Worm (Caenorhabditis elegans) whole organism, L2 larva: ENCODE measurements around the gene old-1.

Experiments used
- egl-27 ChIP-seq: sonication (generic microtip); optimal IDR thresholded peaks from 3 replicates; lab custom pipeline; 2017; ENCODE audit warnings: missing biosample characterization, missing genetic modification reagents, missing genetic modification characterization
- fos-1 ChIP-seq: fragments of 150-350 bp; optimal IDR thresholded peaks from 2 replicates; lab custom pipeline; 2014; ENCODE audit warnings: missing biosample characterization, missing genetic modification characterization
- lsy-2 ChIP-seq, 2 experiments: fragments of 150-350 bp in 1 of 2; sonication (generic microtip) in 1 of 2; optimal IDR thresholded peaks; 2 replicates each; lab custom pipeline; 2014 to 2017; ENCODE audit warnings: missing biosample characterization in 2 of 2, missing genetic modification characterization in 2 of 2
- mdl-1 ChIP-seq, 2 experiments: fragments of 150-350 bp in 1 of 2; sonication (generic microtip) in 1 of 2; optimal IDR thresholded peaks; 2 replicates each; lab custom pipeline; 2017; ENCODE audit warnings: missing biosample characterization in 2 of 2, missing genetic modification characterization in 2 of 2
- nhr-77 ChIP-seq: fragments of 150-350 bp; optimal IDR thresholded peaks from 2 replicates; lab custom pipeline; 2014; ENCODE audit warnings: missing biosample characterization, missing genetic modification characterization
- snpc-4 ChIP-seq: fragments of 150-350 bp; optimal IDR thresholded peaks from 2 replicates; lab custom pipeline; 2014; ENCODE audit warnings: missing biosample characterization, missing genetic modification characterization
- unc-39 ChIP-seq: fragments of 150-350 bp; optimal IDR thresholded peaks from 2 replicates; lab custom pipeline; 2014; ENCODE audit warnings: missing biosample characterization, missing genetic modification characterization
- unc-62 ChIP-seq: fragments of 150-350 bp; optimal IDR thresholded peaks from 2 replicates; lab custom pipeline; 2014; ENCODE audit warnings: missing biosample characterization, missing genetic modification reagents, missing genetic modification characterization
- zag-1 ChIP-seq: fragments of 150-350 bp; optimal IDR thresholded peaks from 2 replicates; lab custom pipeline; 2014; ENCODE audit warnings: missing biosample characterization, missing genetic modification characterization

DNA sequence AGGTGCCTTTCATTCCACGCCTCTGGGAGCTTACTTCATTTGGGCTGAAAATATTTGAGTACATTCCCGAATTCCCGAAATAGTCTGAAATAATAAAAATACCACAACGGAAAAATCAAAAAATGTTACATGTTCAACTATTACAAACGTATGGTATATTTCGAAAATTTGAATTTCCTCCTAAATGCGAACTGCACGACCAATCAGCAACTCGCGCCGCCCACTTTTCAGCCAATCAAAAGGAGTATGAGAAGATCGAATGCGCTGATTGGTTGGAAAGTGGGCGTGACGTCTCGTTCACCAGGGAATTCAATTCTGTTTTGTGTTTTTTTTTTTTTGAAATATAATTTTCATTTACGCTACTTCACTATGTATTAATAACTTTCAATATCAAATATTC is at the start of gene old-1:
- no peak for TF ChIP-seq lsy-2 (tag; optimal IDR thresholded peaks at IDR 0.05; lab: Kevin White, UChicago)
- no peak for TF ChIP-seq snpc-4
- no peak for TF ChIP-seq egl-27 (tag; lab: Kevin White, UChicago)
- TF ChIP-seq fos-1: no peak
- no peak for TF ChIP-seq nhr-77 (tag; lab: Kevin White, UChicago)
- no peak for TF ChIP-seq zag-1 (tag; lab: Kevin White, UChicago)
- no peak for TF ChIP-seq unc-62
- no peak for TF ChIP-seq mdl-1 (tag; optimal IDR thresholded peaks at IDR 0.05; lab: Kevin White, UChicago)
- TF ChIP-seq unc-39 (tag; lab: Kevin White, UChicago): no peak
